Fruit fly (Drosophila melanogaster) whole organism, embryonic: ENCODE results near the gene CG4004.

ENCODE experiments used
- Awh ChIP-seq: fragments of 200-800 bp; sonication (Bioruptor generic); IDR thresholded peaks from 2 replicates; pipeline ENCODE4, ENCODE4 v1.3.6; 2022; ENCODE audit warnings: missing biosample characterization, missing genetic modification characterization
- CG10147 ChIP-seq: fragments of 200-800 bp; sonication (Bioruptor generic); optimal IDR thresholded peaks from 2 replicates; lab custom pipeline; 2019; ENCODE audit warnings: missing biosample characterization, mild to moderate bottlenecking, missing genetic modification characterization, moderate library complexity
- CG10959 ChIP-seq: fragments of 200-800 bp; sonication (Bioruptor generic); IDR thresholded peaks from 2 replicates; pipeline ENCODE4 v1.3.6; 2022; ENCODE audit warnings: missing biosample characterization, missing genetic modification characterization
- CG11560 ChIP-seq: fragments of 200-800 bp; sonication (Bioruptor generic); IDR thresholded peaks from 3 replicates; pipeline ENCODE4 v1.3.6; 2022; ENCODE audit warnings: missing biosample characterization, missing genetic modification characterization
- CG12659 ChIP-seq: fragments of 200-800 bp; sonication (Bioruptor generic); optimal IDR thresholded peaks from 3 replicates; lab custom pipeline; 2017; ENCODE audit warnings: mild to moderate bottlenecking, missing biosample characterization, missing genetic modification reagents, missing genetic modification characterization
- CG16813 ChIP-seq: fragments of 200-800 bp; sonication (Bioruptor generic); IDR thresholded peaks from 3 replicates; pipeline ENCODE4 v1.3.6; 2022; ENCODE audit warnings: missing biosample characterization, missing genetic modification characterization; ENCODE audit not compliant: partially characterized antibody
- CG16863 ChIP-seq: fragments of 200-800 bp; sonication (Bioruptor generic); optimal IDR thresholded peaks from 3 replicates; lab custom pipeline; 2016; ENCODE audit warnings: missing biosample characterization, missing genetic modification characterization
- CG17186 ChIP-seq: fragments of 200-800 bp; sonication (Bioruptor generic); optimal IDR thresholded peaks from 3 replicates; lab custom pipeline; 2017; ENCODE audit warnings: missing biosample characterization, missing genetic modification reagents, missing genetic modification characterization
- CG17385 ChIP-seq: fragments of 200-800 bp; sonication (Bioruptor generic); optimal IDR thresholded peaks from 3 replicates; lab custom pipeline; 2018; ENCODE audit warnings: missing biosample characterization, mild to moderate bottlenecking, missing genetic modification characterization
- CG18011 ChIP-seq: fragments of 200-800 bp; sonication (Bioruptor generic); optimal IDR thresholded peaks from 2 replicates; lab custom pipeline; 2017; ENCODE audit warnings: missing biosample characterization, missing genetic modification characterization, mild to moderate bottlenecking, moderate library complexity, missing genotype
- CG2129 ChIP-seq: fragments of 200-800 bp; sonication (Bioruptor generic); IDR thresholded peaks from 2 replicates; pipeline ENCODE4 v1.3.6; 2022; ENCODE audit warnings: missing biosample characterization, missing genetic modification characterization; ENCODE audit not compliant: partially characterized antibody
- CG2678 ChIP-seq: fragments of 200-800 bp; sonication (Bioruptor generic); optimal IDR thresholded peaks from 3 replicates; lab custom pipeline; 2019; ENCODE audit warnings: missing biosample characterization, mild to moderate bottlenecking, missing genetic modification characterization, moderate library complexity
- CG34376 ChIP-seq: fragments of 200-800 bp; sonication (Bioruptor generic); optimal IDR thresholded peaks from 2 replicates; lab custom pipeline; 2018; ENCODE audit warnings: missing biosample characterization, mild to moderate bottlenecking, missing genetic modification characterization
- CG4404 ChIP-seq: fragments of 200-800 bp; sonication (Bioruptor generic); IDR thresholded peaks from 2 replicates; pipeline ENCODE4 v1.3.6; 2022; ENCODE audit warnings: missing biosample characterization, missing genetic modification characterization
- CG8281 ChIP-seq: fragments of 200-800 bp; sonication (Bioruptor generic); optimal IDR thresholded peaks from 2 replicates; lab custom pipeline; 2018; ENCODE audit warnings: missing biosample characterization, mild to moderate bottlenecking, missing genetic modification characterization, moderate library complexity
- CG8924 ChIP-seq: fragments of 200-800 bp; optimal IDR thresholded peaks from 3 replicates; lab custom pipeline; 2019; ENCODE audit warnings: missing biosample characterization, mild to moderate bottlenecking, missing genetic modification characterization, moderate library complexity
- CTCF ChIP-seq: fragments of 200-800 bp; sonication (Bioruptor generic); optimal IDR thresholded peaks from 2 replicates; lab custom pipeline; 2017; ENCODE audit warnings: missing biosample characterization, mild to moderate bottlenecking, missing genetic modification characterization, moderate library complexity
- CoRest ChIP-seq: fragments of 200-800 bp; sonication (Bioruptor generic); optimal IDR thresholded peaks from 3 replicates; lab custom pipeline; 2018; ENCODE audit warnings: missing biosample characterization, mild to moderate bottlenecking, missing genetic modification characterization, moderate library complexity
- Dad ChIP-seq: fragments of 200-800 bp; sonication (Bioruptor generic); optimal IDR thresholded peaks from 3 replicates; lab custom pipeline; 2016; ENCODE audit warnings: missing biosample characterization, missing genetic modification characterization
- Fer3 ChIP-seq: fragments of 200-800 bp; sonication (Bioruptor generic); optimal IDR thresholded peaks from 2 replicates; lab custom pipeline; 2018; ENCODE audit warnings: missing biosample characterization, mild to moderate bottlenecking, missing genetic modification characterization, moderate library complexity
- HHEX ChIP-seq: fragments of 200-800 bp; sonication (Bioruptor generic); optimal IDR thresholded peaks from 3 replicates; lab custom pipeline; 2017; ENCODE audit warnings: missing biosample characterization, mild to moderate bottlenecking, missing genetic modification characterization, missing genetic modification reagents
- HmgZ ChIP-seq: fragments of 200-800 bp; sonication (Bioruptor generic); optimal IDR thresholded peaks from 2 replicates; lab custom pipeline; 2018; ENCODE audit warnings: missing biosample characterization, mild to moderate bottlenecking, missing genetic modification characterization
- Hmr ChIP-seq: fragments of 200-800 bp; sonication (Bioruptor generic); optimal IDR thresholded peaks from 3 replicates; lab custom pipeline; 2017; ENCODE audit warnings: mild to moderate bottlenecking, missing biosample characterization, missing genetic modification reagents, missing genetic modification characterization
- Lhr ChIP-seq: fragments of 200-800 bp; sonication (Bioruptor generic); optimal IDR thresholded peaks from 3 replicates; lab custom pipeline; 2017; ENCODE audit warnings: mild to moderate bottlenecking, missing biosample characterization, missing genetic modification reagents, missing genetic modification characterization
- MBD-R2 ChIP-seq: fragments of 200-800 bp; sonication (Bioruptor generic); IDR thresholded peaks from 2 replicates; pipeline ENCODE4 v1.3.6; 2022; ENCODE audit warnings: missing biosample characterization, missing genetic modification characterization
- Med ChIP-seq: fragments of 200-800 bp; sonication (Bioruptor generic); peaks from one replicate; lab custom pipeline; 2016; ENCODE audit warnings: missing biosample characterization, missing genetic modification characterization, mild to moderate bottlenecking, inconsistent platforms, moderate library complexity
- Myb ChIP-seq: fragments of 200-800 bp; sonication (Bioruptor generic); optimal IDR thresholded peaks from 2 replicates; lab custom pipeline; 2016; ENCODE audit warnings: missing biosample characterization, missing genetic modification characterization
- Nf-YB ChIP-seq: fragments of 200-800 bp; sonication (Bioruptor generic); optimal IDR thresholded peaks from 3 replicates; lab custom pipeline; 2019; ENCODE audit warnings: missing biosample characterization, mild to moderate bottlenecking, missing genetic modification characterization, moderate library complexity
- Scr ChIP-seq: fragments of 200-800 bp; sonication (Bioruptor generic); IDR thresholded peaks from 2 replicates; pipeline ENCODE4 v1.3.6; 2022; ENCODE audit warnings: missing biosample characterization, missing genetic modification characterization; ENCODE audit not compliant: partially characterized antibody
- ash1 ChIP-seq: fragments of 200-800 bp; sonication (Bioruptor generic); optimal IDR thresholded peaks from 2 replicates; lab custom pipeline; 2018; ENCODE audit warnings: missing biosample characterization, mild to moderate bottlenecking, missing genetic modification characterization
- cato ChIP-seq: fragments of 200-800 bp; sonication (Bioruptor generic); optimal IDR thresholded peaks from 2 replicates; lab custom pipeline; 2016; ENCODE audit warnings: missing biosample characterization, missing genetic modification characterization, borderline replicate concordance
- caup ChIP-seq: fragments of 200-800 bp; sonication (Bioruptor generic); optimal IDR thresholded peaks from 3 replicates; lab custom pipeline; 2017; ENCODE audit warnings: missing biosample characterization, mild to moderate bottlenecking, missing genetic modification characterization, moderate library complexity; ENCODE audit not compliant: severe bottlenecking
- chinmo ChIP-seq: fragments of 200-800 bp; sonication (Bioruptor generic); IDR thresholded peaks from 4 replicates; pipeline ENCODE4 v1.3.6; 2022; ENCODE audit warnings: missing biosample characterization, missing genetic modification characterization; ENCODE audit not compliant: partially characterized antibody
- dm ChIP-seq: fragments of 200-800 bp; sonication (Bioruptor generic); optimal IDR thresholded peaks from 3 replicates; lab custom pipeline; 2016; ENCODE audit warnings: missing biosample characterization, missing genetic modification characterization
- emc ChIP-seq: fragments of 200-800 bp; sonication (Bioruptor generic); optimal IDR thresholded peaks from 2 replicates; lab custom pipeline; 2016; ENCODE audit warnings: missing biosample characterization, missing genetic modification characterization
- ftz-f1 ChIP-seq: fragments of 200-800 bp; sonication (Bioruptor generic); optimal IDR thresholded peaks from 2 replicates; lab custom pipeline; 2016; ENCODE audit warnings: missing biosample characterization, missing genetic modification characterization
- grn ChIP-seq: fragments of 200-800 bp; sonication (Bioruptor generic); optimal IDR thresholded peaks from 3 replicates; lab custom pipeline; 2017; ENCODE audit warnings: missing biosample characterization, missing genetic modification characterization
- kah ChIP-seq: fragments of 200-800 bp; sonication (Bioruptor generic); optimal IDR thresholded peaks from 2 replicates; lab custom pipeline; 2018; ENCODE audit warnings: missing biosample characterization, mild to moderate bottlenecking, missing genetic modification characterization
- luna ChIP-seq: fragments of 200-800 bp; sonication (Bioruptor generic); optimal IDR thresholded peaks from 2 replicates; lab custom pipeline; 2016; ENCODE audit warnings: missing biosample characterization, missing genetic modification characterization
- mirr ChIP-seq: fragments of 200-800 bp; sonication (Bioruptor generic); optimal IDR thresholded peaks from 3 replicates; lab custom pipeline; 2018; ENCODE audit warnings: missing biosample characterization, mild to moderate bottlenecking, missing genetic modification characterization
- repo ChIP-seq: fragments of 200-800 bp; sonication (Bioruptor generic); optimal IDR thresholded peaks from 2 replicates; lab custom pipeline; 2016; ENCODE audit warnings: missing biosample characterization, missing genetic modification characterization
- rib ChIP-seq: fragments of 200-800 bp; sonication (Bioruptor generic); IDR thresholded peaks from 2 replicates; pipeline ENCODE4 v1.3.6; 2022; ENCODE audit warnings: missing biosample characterization, missing genetic modification characterization
- row ChIP-seq: fragments of 200-800 bp; sonication (Bioruptor generic); IDR thresholded peaks from 3 replicates; pipeline ENCODE4 v1.3.6; 2022; ENCODE audit warnings: missing biosample characterization, missing genetic modification characterization
- schlank ChIP-seq: fragments of 200-800 bp; sonication (Bioruptor generic); optimal IDR thresholded peaks from 2 replicates; lab custom pipeline; 2018; ENCODE audit warnings: missing biosample characterization, mild to moderate bottlenecking, missing genetic modification characterization
- scrt ChIP-seq: fragments of 200-800 bp; sonication (Bioruptor generic); optimal IDR thresholded peaks from 2 replicates; lab custom pipeline; 2018; ENCODE audit warnings: missing biosample characterization, mild to moderate bottlenecking, missing genetic modification characterization, moderate library complexity
- sd ChIP-seq: fragments of 200-800 bp; sonication (Bioruptor generic); optimal IDR thresholded peaks from 3 replicates; lab custom pipeline; 2018; ENCODE audit warnings: missing biosample characterization, mild to moderate bottlenecking, missing genetic modification characterization, moderate library complexity
- sens ChIP-seq: fragments of 200-800 bp; sonication (Bioruptor generic); peaks from one replicate; lab custom pipeline; 2016; ENCODE audit warnings: missing biosample characterization, missing genetic modification characterization
- sug ChIP-seq: fragments of 200-800 bp; optimal IDR thresholded peaks from 2 replicates; lab custom pipeline; 2019; ENCODE audit warnings: missing biosample characterization, mild to moderate bottlenecking, missing genetic modification characterization, moderate library complexity
- unc-4 ChIP-seq: fragments of 200-800 bp; sonication (Bioruptor generic); IDR thresholded peaks from 2 replicates; pipeline ENCODE4 v1.3.6; 2022; ENCODE audit warnings: missing biosample characterization, missing genetic modification characterization; ENCODE audit not compliant: partially characterized antibody
- unpg ChIP-seq: fragments of 200-800 bp; sonication (Bioruptor generic); optimal IDR thresholded peaks from 3 replicates; lab custom pipeline; 2018; ENCODE audit warnings: missing biosample characterization, mild to moderate bottlenecking, missing genetic modification characterization, moderate library complexity
- zen2 ChIP-seq: fragments of 200-800 bp; sonication (Bioruptor generic); IDR thresholded peaks from 3 replicates; pipeline ENCODE4 v1.3.6; 2022; ENCODE audit warnings: missing biosample characterization, missing genetic modification characterization; ENCODE audit not compliant: partially characterized antibody

Gene CG4004

DNA sequence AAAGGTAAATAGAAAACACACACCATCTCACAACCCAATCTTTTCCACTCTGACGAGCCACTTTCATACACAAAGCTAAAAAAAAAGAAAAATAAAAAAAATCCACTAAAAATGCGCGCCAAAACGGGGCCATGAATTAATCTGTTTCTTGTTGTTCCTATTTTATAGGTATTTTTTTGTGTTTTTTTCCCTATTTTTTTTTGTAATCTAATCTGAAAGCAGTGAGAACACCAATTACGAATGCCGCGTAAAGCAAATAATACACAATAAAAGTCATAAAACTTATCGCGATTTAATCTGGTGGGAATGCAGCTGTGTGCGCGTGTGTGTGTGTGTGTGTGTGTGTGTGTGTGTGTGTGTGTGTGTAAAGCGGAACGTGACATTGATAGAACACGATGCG, 20.7 kb upstream of the CG4004 start (continued):
- TF ChIP-seq repo (no peak), CG10147 (GFP tag; lab: Kevin White, UChicago) (no peak), grn (peak; percentile 91), Myb (GFP tag; lab: Kevin White, UChicago) (no peak), CG12659 (GFP tag; lab: Kevin White, UChicago) (peak; percentile 10), Scr (GFP tag; lab: Robert Waterston, UW) (no peak), CG34376 (GFP tag; lab: Kevin White, UChicago) (peak; percentile 85), unpg (GFP tag; lab: Kevin White, UChicago) (peak; percentile 3), Nf-YB (no peak), row (GFP tag; lab: Robert Waterston, UW) (no peak), MBD-R2 (GFP tag; lab: Robert Waterston, UW) (no peak), CoRest (no peak), luna (GFP tag; lab: Kevin White, UChicago) (no peak), kah (GFP tag; lab: Kevin White, UChicago) (no peak), Dad (GFP tag; lab: Kevin White, UChicago) (no peak), CG8924 (tag; lab: Kevin White, UChicago) (no peak), Fer3 (tag; lab: Kevin White, UChicago) (peak; percentile 14), ftz-f1 (GFP tag; lab: Kevin White, UChicago) (peak; percentile 28), CG4404 (GFP tag; lab: Robert Waterston, UW) (no peak), CG16863 (GFP tag; lab: Kevin White, UChicago) (no peak), chinmo (GFP tag; lab: Robert Waterston, UW) (peak; percentile 87; the same call in 2 of the 4 replicates), mirr (GFP tag; lab: Kevin White, UChicago) (peak; percentile 93), Awh (no peak), CG17385 (peak; percentile 41), CG17186 (GFP tag; lab: Kevin White, UChicago) (no peak), sd (tag; lab: Kevin White, UChicago) (peak; percentile 78), CTCF (GFP tag; lab: Kevin White, UChicago) (no peak), scrt (GFP tag; lab: Kevin White, UChicago) (peak; percentile 31), schlank (no peak), sug (tag; lab: Kevin White, UChicago) (peak; percentile 64), HmgZ (tag; lab: Kevin White, UChicago) (peak; percentile 14), sens (no peak), CG10959 (GFP tag; lab: Robert Waterston, UW) (no peak), Hmr (peak; percentile 23), Med (GFP tag; lab: Kevin White, UChicago) (peak; percentile 21), caup (peak; percentile 52), rib (peak; percentile 31; the same call in 1 of the 2 replicates), HHEX (peak; percentile 10), dm (GFP tag; lab: Kevin White, UChicago) (no peak), CG2678 (peak; percentile 30), CG11560 (tag; lab: Robert Waterston, UW) (no peak), ash1 (GFP tag; lab: Kevin White, UChicago) (no peak), zen2 (no peak), CG16813 (no peak), CG18011 (GFP tag; lab: Kevin White, UChicago) (no peak), CG8281 (tag; lab: Kevin White, UChicago) (peak; percentile 34), CG2129 (no peak), cato (GFP tag; lab: Kevin White, UChicago) (no peak), unc-4 (GFP tag; lab: Robert Waterston, UW) (no peak), emc (GFP tag; lab: Kevin White, UChicago) (no peak), Lhr (no peak)
- TF ChIP-seq, all 482 proteins: peak for 47
